Worm (Caenorhabditis elegans) whole organism, L4/young adult: ENCODE data around the gene srj-21.

Experiments used
- W03F9.2 ChIP-seq: fragments of 150-350 bp; optimal IDR thresholded peaks from 2 replicates; lab custom pipeline; 2014; ENCODE audit warnings: missing biosample characterization, missing genetic modification characterization
- dao-5 ChIP-seq: sonication (generic microtip); optimal IDR thresholded peaks from 2 replicates; lab custom pipeline; 2016; ENCODE audit warnings: missing genotype, missing genetic modification characterization, moderate library complexity, missing compliant biosample characterization
- him-1 ChIP-seq: sonication (generic microtip); optimal IDR thresholded peaks from 2 replicates; lab custom pipeline; 2016; ENCODE audit warnings: missing genotype, missing genetic modification reagents, missing genetic modification characterization, missing compliant biosample characterization

srj-21 gene

ce11 chrV:10768892-10769291, 23.8 kb downstream of the srj-21 start:
- no peak for TF ChIP-seq W03F9.2 (tag; lab: Kevin White, UChicago)

ce11 chrV:10770026-10770425, 24.9 kb downstream of the srj-21 start, which contains the start of the genes D1054.1 and pas-2:
D1054.1 (minus strand) TSS chrV:10770217.
pas-2 (plus strand) TSS chrV:10770368.
- no peak for TF ChIP-seq him-1 (tag; lab: Kevin White, UChicago)
- TF ChIP-seq W03F9.2 (tag; lab: Kevin White, UChicago) = peak; percentile 48
- no peak for TF ChIP-seq dao-5 (tag; lab: Kevin White, UChicago)

ce11 chrV:10771390-10771789, 26.3 kb downstream of the srj-21 start, which contains the start of gene D1054.3:
D1054.3 (plus strand) TSS chrV:10771451.
- TF ChIP-seq him-1 (tag; lab: Kevin White, UChicago) (no peak), W03F9.2 (tag; lab: Kevin White, UChicago) (no peak), dao-5 (tag; lab: Kevin White, UChicago) (no peak)

ce11 chrV:10773216-10773615, 28.1 kb downstream of the srj-21 start:
- no peak for TF ChIP-seq him-1 (tag; lab: Kevin White, UChicago)
- no peak for TF ChIP-seq W03F9.2 (tag; lab: Kevin White, UChicago)
- no peak for TF ChIP-seq dao-5 (tag; lab: Kevin White, UChicago)

- TF ChIP-seq W03F9.2 (tag; lab: Kevin White, UChicago) = no peak
Observed at ce11 chrV:10776528-10777055, 31.5 kb downstream of the srj-21 start, which contains the start of gene D1054.5. D1054.5 (minus strand) TSS chrV:10776578.

DNA sequence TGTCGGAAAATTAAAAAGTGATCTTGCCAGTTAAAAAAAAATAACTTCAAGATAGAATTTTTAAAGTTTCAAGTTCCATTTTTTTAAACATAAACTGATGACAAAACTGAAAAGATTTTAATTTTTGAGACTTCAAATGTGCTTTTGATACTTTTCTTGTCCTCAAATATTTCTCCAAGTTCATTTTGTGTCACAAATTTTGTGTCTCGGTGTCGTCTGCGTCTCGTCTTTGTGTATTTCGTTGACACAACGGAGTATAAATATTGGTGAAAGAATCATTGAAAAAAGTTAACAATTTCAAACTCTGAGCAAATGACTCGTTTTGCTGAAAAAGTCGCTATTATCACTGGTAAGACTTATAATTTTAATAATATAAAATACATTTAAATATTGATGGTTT, 38.9 kb downstream of the srj-21 start, which contains the start of gene D1054.8:
Gene D1054.8 (plus strand): TSS at position 301 of the 400 bp plus-strand sequence.
- TF ChIP-seq him-1 (tag; lab: Kevin White, UChicago) (no peak), W03F9.2 (tag; lab: Kevin White, UChicago) (no peak), dao-5 (tag; lab: Kevin White, UChicago) (no peak)

- TF ChIP-seq W03F9.2 (tag; lab: Kevin White, UChicago) (no peak), dao-5 (tag; lab: Kevin White, UChicago) (no peak), him-1 (tag; lab: Kevin White, UChicago) (no peak)
Observed at ce11 chrV:10790921-10791320, 45.8 kb downstream of the srj-21 start, which contains the start of gene D1054.9. D1054.9 (minus strand) TSS chrV:10791057.

DNA sequence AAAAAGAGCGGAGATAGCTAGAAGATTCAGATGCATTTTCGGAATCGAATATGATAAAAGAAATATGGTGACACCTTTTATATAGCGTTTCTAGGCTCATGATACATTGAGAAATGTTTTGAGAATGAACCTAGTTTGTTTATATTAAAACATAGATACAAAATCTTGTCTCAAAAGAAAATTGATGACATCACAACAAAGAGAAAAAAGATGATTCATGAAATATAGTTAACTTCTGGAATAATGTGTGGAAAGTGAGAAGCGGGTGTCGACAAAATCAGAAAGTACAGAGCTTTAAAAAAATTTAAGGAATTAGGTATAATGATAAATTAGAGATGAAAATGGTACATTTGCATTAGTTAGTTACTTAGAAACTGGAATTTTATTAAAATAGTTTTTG, 47.6 kb downstream of the srj-21 start, which contains the start of gene D1054.10:
Gene D1054.10 (minus strand): TSS at position 101 of the 400 bp plus-strand sequence.
- TF ChIP-seq him-1 (tag; lab: Kevin White, UChicago) = no peak
- no peak for TF ChIP-seq dao-5 (tag; lab: Kevin White, UChicago)
- TF ChIP-seq W03F9.2 (tag; lab: Kevin White, UChicago) = no peak

DNA sequence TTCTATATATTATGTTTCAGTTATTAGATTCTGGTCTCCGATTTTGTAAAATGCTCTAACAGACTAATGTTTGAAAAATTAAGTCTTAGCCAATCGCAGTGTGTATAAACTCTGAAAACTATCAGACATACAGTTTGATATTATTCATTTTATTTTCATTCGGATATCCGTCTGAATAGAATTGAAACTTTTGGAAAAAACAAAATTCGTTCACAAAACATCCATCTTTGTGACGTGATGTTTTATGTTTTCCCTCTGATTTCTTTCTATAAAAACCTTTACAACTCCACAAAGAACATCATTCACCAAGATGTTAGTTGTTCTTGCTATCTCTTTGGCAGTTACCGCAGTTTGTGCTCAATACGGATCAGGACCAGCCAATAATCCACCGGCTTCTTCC, 48.4 kb downstream of the srj-21 start, which contains the start of gene ule-3:
Gene ule-3 (plus strand): TSS at position 301 of the 400 bp plus-strand sequence.
- TF ChIP-seq him-1 (tag; lab: Kevin White, UChicago) (no peak), dao-5 (tag; lab: Kevin White, UChicago) (no peak), W03F9.2 (tag; lab: Kevin White, UChicago) (no peak)

ce11 chrV:10794463-10794862, 49.3 kb downstream of the srj-21 start:
- TF ChIP-seq him-1 (tag; lab: Kevin White, UChicago) (no peak), W03F9.2 (tag; lab: Kevin White, UChicago) (no peak), dao-5 (tag; lab: Kevin White, UChicago) (no peak)

DNA sequence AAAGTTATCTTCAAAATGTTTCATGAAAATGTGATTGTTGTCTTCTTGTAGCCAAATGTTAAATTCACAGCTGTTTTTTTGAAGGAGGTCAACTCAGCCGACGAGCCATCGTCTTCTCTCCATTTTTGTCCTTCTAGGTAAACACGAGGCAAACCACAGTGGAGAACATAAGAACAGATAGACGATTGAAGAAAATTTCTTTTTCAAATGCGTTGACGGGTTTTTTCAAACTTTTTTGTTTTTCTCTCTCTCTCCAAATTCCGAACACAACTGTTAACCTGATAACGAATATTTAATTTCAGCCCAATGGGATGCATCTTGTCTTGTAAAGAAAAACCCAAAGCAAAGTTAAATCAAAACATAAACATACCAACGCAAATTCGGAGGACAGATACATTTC, 50.4 kb downstream of the srj-21 start, which contains the start of gene D1054.19:
Gene D1054.19 (plus strand): TSS at position 301 of the 400 bp plus-strand sequence.
- TF ChIP-seq him-1 (tag; lab: Kevin White, UChicago) (no peak), W03F9.2 (tag; lab: Kevin White, UChicago) (no peak)
